Worm (Caenorhabditis elegans): ENCODE measurements around the gene ttr-40.
"Not testable (repeated sequence)": the region's sequence is repeated elsewhere in the genome, so short reads cannot be mapped to it uniquely, and the experiment has no call there.

The ttr-40 gene

ce11 chrV:9381846-9382363 lies 26.6 kb upstream of the ttr-40 start, which contains the start of gene E02C12.12:
Gene E02C12.12 (minus strand): TSS chrV:9382313.
- TF ChIP-seq F13H6.1 (tag; optimal IDR thresholded peaks at IDR 0.05) (no peak), peb-1 (tag; optimal IDR thresholded peaks at IDR 0.05) (no peak), nhr-25 (tag; optimal IDR thresholded peaks at IDR 0.05) (no peak), nhr-11 (tag; optimal IDR thresholded peaks at IDR 0.05) (no peak), nhr-77 (tag; optimal IDR thresholded peaks at IDR 0.05) (no peak), sma-9 (GFP tag; optimal IDR thresholded peaks at IDR 0.05) (no peak), sma-9 (tag; optimal IDR thresholded peaks at IDR 0.05) (no peak)

ce11 chrV:9379808-9380207 lies 24.5 kb upstream of the ttr-40 start, which contains the start of gene E02C12.11:
Gene E02C12.11 (minus strand): TSS chrV:9379908.
- TF ChIP-seq unc-62 (GFP tag; optimal IDR thresholded peaks at IDR 0.05); ceh-82 (tag; optimal IDR thresholded peaks at IDR 0.05); ama-1 (optimal IDR thresholded peaks at IDR 0.05): not testable (repeated sequence)

- TF ChIP-seq fos-1 (tag; optimal IDR thresholded peaks at IDR 0.05) (no peak), sem-4 (tag; optimal IDR thresholded peaks at IDR 0.05) (no peak), lsy-2 (tag; optimal IDR thresholded peaks at IDR 0.05) (no peak), C34F6.9 (tag; optimal IDR thresholded peaks at IDR 0.05) (no peak), mdl-1 (tag; optimal IDR thresholded peaks at IDR 0.05) (no peak), egl-27 (tag; optimal IDR thresholded peaks at IDR 0.05) (no peak), unc-39 (tag; optimal IDR thresholded peaks at IDR 0.05) (no peak), nhr-129 (tag; optimal IDR thresholded peaks at IDR 0.05) (no peak), skn-1 (tag; optimal IDR thresholded peaks at IDR 0.05) (no peak), mbf-1 (tag; optimal IDR thresholded peaks at IDR 0.05) (no peak)
Observed at ce11 chrV:9378335-9378734, 23.1 kb upstream of the ttr-40 start, which contains the start of gene E02C12.10. Gene E02C12.10 (minus strand): TSS chrV:9378409.

ce11 chrV:9376417-9376816 lies 21.1 kb upstream of the ttr-40 start, which contains the start of gene E02C12.19:
Gene E02C12.19 (minus strand): TSS chrV:9376517.
- TF ChIP-seq zag-1 (tag; optimal IDR thresholded peaks at IDR 0.05) = no peak
- no peak for TF ChIP-seq elt-1 (tag; optimal IDR thresholded peaks at IDR 0.05)
- no peak for TF ChIP-seq lin-11 (tag; optimal IDR thresholded peaks at IDR 0.05)
- no peak for TF ChIP-seq ama-1 (optimal IDR thresholded peaks at IDR 0.05)
- TF ChIP-seq nhr-25 (tag; optimal IDR thresholded peaks at IDR 0.05) = no peak
- no peak for TF ChIP-seq R02D3.7 (tag; optimal IDR thresholded peaks at IDR 0.05)
- TF ChIP-seq mab-5 (tag; optimal IDR thresholded peaks at IDR 0.05) = no peak
- no peak for TF ChIP-seq unc-62 (GFP tag; optimal IDR thresholded peaks at IDR 0.05)
- TF ChIP-seq nhr-23 (tag; optimal IDR thresholded peaks at IDR 0.05) = no peak

ce11 chrV:9375378-9375777 lies 20.1 kb upstream of the ttr-40 start, which contains the start of gene E02C12.9:
Gene E02C12.9 (minus strand): TSS chrV:9375478.
- no peak for TF ChIP-seq nhr-77 (tag; optimal IDR thresholded peaks at IDR 0.05)
- no peak for TF ChIP-seq sem-4 (tag; optimal IDR thresholded peaks at IDR 0.05)
- no peak for TF ChIP-seq R02D3.7 (tag; optimal IDR thresholded peaks at IDR 0.05)

ce11 chrV:9373473-9373872 lies 18.2 kb upstream of the ttr-40 start, which contains the start of gene E02C12.8:
Gene E02C12.8 (minus strand): TSS chrV:9373613.
- TF ChIP-seq mdl-1 (tag; optimal IDR thresholded peaks at IDR 0.05) = no peak
- TF ChIP-seq fos-1 (tag; optimal IDR thresholded peaks at IDR 0.05) = peak; percentile 93
- TF ChIP-seq blmp-1 (tag; optimal IDR thresholded peaks at IDR 0.05; ENCODE audit: insufficient read depth) = no peak
- no peak for TF ChIP-seq nhr-12 (tag; optimal IDR thresholded peaks at IDR 0.05)
- no peak for TF ChIP-seq nhr-237 (tag; optimal IDR thresholded peaks at IDR 0.05)
- TF ChIP-seq sma-3 (GFP tag; optimal IDR thresholded peaks at IDR 0.05) = no peak
- no peak for TF ChIP-seq nhr-21 (tag; optimal IDR thresholded peaks at IDR 0.05)
- TF ChIP-seq sma-9 (GFP tag; optimal IDR thresholded peaks at IDR 0.05) = peak; percentile 16
- TF ChIP-seq sma-9 (tag; optimal IDR thresholded peaks at IDR 0.05) = no peak
- no peak for TF ChIP-seq peb-1 (tag; optimal IDR thresholded peaks at IDR 0.05)
- peak; percentile 24 for TF ChIP-seq nhr-129 (tag; optimal IDR thresholded peaks at IDR 0.05)
- peak; percentile 24 for TF ChIP-seq crh-2 (tag; optimal IDR thresholded peaks at IDR 0.05)

All from whole organism, L2 larva.